Fruit fly (Drosophila melanogaster) whole organism, embryonic: ENCODE data around the gene CG16789.
A peak's percentile ranks its signal among the peaks of the same experiment; 100 is the strongest.

Source experiments
- Aef1 ChIP-seq: fragments of 200-800 bp; sonication (Bioruptor generic); IDR thresholded peaks from 3 replicates; pipeline ENCODE4 v1.3.6; 2022; ENCODE audit warnings: missing biosample characterization, missing genetic modification characterization
- C15 ChIP-seq: fragments of 200-800 bp; sonication (Bioruptor generic); IDR thresholded peaks from 3 replicates; pipeline ENCODE4 v1.3.6; 2022; ENCODE audit warnings: missing biosample characterization, missing genetic modification characterization
- CG17612 ChIP-seq: fragments of 200-800 bp; sonication (Bioruptor generic); IDR thresholded peaks from 2 replicates; pipeline ENCODE4 v1.3.6; 2022; ENCODE audit warnings: missing biosample characterization, missing genetic modification characterization
- CG18262 ChIP-seq: fragments of 200-800 bp; optimal IDR thresholded peaks from 3 replicates; lab custom pipeline; 2019; ENCODE audit warnings: missing biosample characterization, mild to moderate bottlenecking, missing genetic modification characterization, moderate library complexity
- CG30431 ChIP-seq: fragments of 200-800 bp; sonication (Bioruptor generic); optimal IDR thresholded peaks from 2 replicates; lab custom pipeline; 2017; ENCODE audit warnings: missing biosample characterization, missing genetic modification characterization
- CG3065 ChIP-seq: fragments of 200-800 bp; sonication (Bioruptor generic); optimal IDR thresholded peaks from 2 replicates; lab custom pipeline; 2016; ENCODE audit warnings: missing biosample characterization, missing genetic modification characterization
- CG31224 ChIP-seq: fragments of 200-800 bp; sonication (Bioruptor generic); IDR thresholded peaks from 2 replicates; pipeline ENCODE4 v1.3.6; 2022; ENCODE audit warnings: missing biosample characterization, missing genetic modification characterization
- CG3726 ChIP-seq: fragments of 200-800 bp; sonication (Bioruptor generic); IDR thresholded peaks from 3 replicates; pipeline ENCODE4, ENCODE4 v1.3.6; 2022; ENCODE audit warnings: missing biosample characterization, missing genetic modification characterization
- CG6654 ChIP-seq: fragments of 200-800 bp; sonication (Bioruptor generic); optimal IDR thresholded peaks from 2 replicates; lab custom pipeline; 2017; ENCODE audit warnings: missing biosample characterization, mild to moderate bottlenecking, missing genetic modification characterization
- CG7745 ChIP-seq: fragments of 200-800 bp; sonication (Bioruptor generic); optimal IDR thresholded peaks from 2 replicates; lab custom pipeline; 2018; ENCODE audit warnings: missing biosample characterization, mild to moderate bottlenecking, missing genetic modification characterization, moderate library complexity
- CG8290 ChIP-seq, 3 experiments: fragments of 200-800 bp; sonication (Bioruptor generic); optimal IDR thresholded peaks; 2 replicates each; lab custom pipeline; 2016 to 2019; ENCODE audit warnings: missing biosample characterization in 3 of 3, missing genetic modification characterization in 3 of 3, mild to moderate bottlenecking in 2 of 3, moderate library complexity in 1 of 3
- CG8359 ChIP-seq: fragments of 200-800 bp; sonication (Bioruptor generic); optimal IDR thresholded peaks from 2 replicates; lab custom pipeline; 2017; ENCODE audit warnings: missing biosample characterization, mild to moderate bottlenecking, missing genetic modification characterization, borderline replicate concordance
- CG9609 ChIP-seq: fragments of 200-800 bp; sonication (Bioruptor generic); optimal IDR thresholded peaks from 3 replicates; lab custom pipeline; 2016; ENCODE audit warnings: missing biosample characterization, missing genetic modification characterization
- CG9932 ChIP-seq: fragments of 200-800 bp; sonication (Bioruptor generic); IDR thresholded peaks from 2 replicates; pipeline ENCODE4 v1.3.6; 2022; ENCODE audit warnings: missing biosample characterization, missing genetic modification characterization
- CrebB ChIP-seq: fragments of 200-800 bp; sonication (Bioruptor generic); optimal IDR thresholded peaks from 3 replicates; lab custom pipeline; 2018; ENCODE audit warnings: missing biosample characterization, mild to moderate bottlenecking, missing genetic modification characterization
- Dfd ChIP-seq, 2 experiments: fragments of >200 bp; optimal IDR thresholded peaks; 2 replicates each; lab custom pipeline; 2017; ENCODE audit warnings: missing biosample characterization in 2 of 2, missing genetic modification characterization in 2 of 2
- Dp ChIP-seq: fragments of 200-800 bp; sonication (Bioruptor generic); optimal IDR thresholded peaks from 2 replicates; lab custom pipeline; 2018; ENCODE audit warnings: missing biosample characterization, mild to moderate bottlenecking, missing genetic modification characterization, moderate library complexity
- HHEX ChIP-seq: fragments of 200-800 bp; sonication (Bioruptor generic); optimal IDR thresholded peaks from 3 replicates; lab custom pipeline; 2017; ENCODE audit warnings: missing biosample characterization, mild to moderate bottlenecking, missing genetic modification characterization, missing genetic modification reagents
- HmgD ChIP-seq: fragments of 200-800 bp; sonication (Bioruptor generic); optimal IDR thresholded peaks from 3 replicates; lab custom pipeline; 2016; ENCODE audit warnings: missing biosample characterization, missing genetic modification characterization
- Hsf ChIP-seq: fragments of 200-800 bp; sonication (Bioruptor generic); optimal IDR thresholded peaks from 3 replicates; lab custom pipeline; 2016; ENCODE audit warnings: missing biosample characterization, missing genetic modification characterization
- Lpt ChIP-seq: fragments of >200 bp; optimal IDR thresholded peaks from 2 replicates; lab custom pipeline; 2018; ENCODE audit warnings: missing biosample characterization, missing genetic modification characterization
- Max ChIP-seq: fragments of 200-800 bp; sonication (Bioruptor generic); optimal IDR thresholded peaks from 2 replicates; lab custom pipeline; 2016; ENCODE audit warnings: missing biosample characterization, mild to moderate bottlenecking, missing genetic modification characterization
- Sry-β ChIP-seq: fragments of 200-800 bp; sonication (Bioruptor generic); optimal IDR thresholded peaks from 2 replicates; lab custom pipeline; 2018; ENCODE audit warnings: missing biosample characterization, mild to moderate bottlenecking, missing genetic modification characterization, moderate library complexity
- Sry-δ ChIP-seq: fragments of 200-800 bp; sonication (Bioruptor generic); optimal IDR thresholded peaks from 2 replicates; lab custom pipeline; 2016; ENCODE audit warnings: missing biosample characterization, missing genetic modification characterization
- Xrp1 ChIP-seq: fragments of 200-800 bp; sonication (Bioruptor generic); IDR thresholded peaks from 2 replicates; pipeline ENCODE4 v1.3.6; 2022; ENCODE audit warnings: missing biosample characterization, missing genetic modification characterization
- amos ChIP-seq: fragments of 200-800 bp; sonication (Bioruptor generic); IDR thresholded peaks from 2 replicates; pipeline ENCODE4 v1.3.6; 2022; ENCODE audit warnings: missing biosample characterization, missing genetic modification characterization; ENCODE audit not compliant: partially characterized antibody
- aop ChIP-seq: fragments of 200-800 bp; sonication (Bioruptor generic); IDR thresholded peaks from 2 replicates; pipeline ENCODE4 v1.3.6; 2022; ENCODE audit warnings: missing biosample characterization, missing genetic modification characterization
- bbx ChIP-seq: fragments of 200-800 bp; sonication (Bioruptor generic); IDR thresholded peaks from 2 replicates; pipeline ENCODE4 v1.3.6; 2022; ENCODE audit warnings: missing biosample characterization, missing genetic modification characterization; ENCODE audit not compliant: partially characterized antibody
- bsh ChIP-seq, 2 experiments: fragments of 200-800 bp; sonication (Bioruptor generic); optimal IDR thresholded peaks; 2 replicates each; lab custom pipeline; 2017 to 2018; ENCODE audit warnings: mild to moderate bottlenecking in 2 of 2, missing biosample characterization in 2 of 2, missing genetic modification characterization in 2 of 2, moderate library complexity in 1 of 2
- cas ChIP-seq: fragments of 200-800 bp; sonication (Bioruptor generic); IDR thresholded peaks from 2 replicates; pipeline ENCODE4 v1.3.6; 2022; ENCODE audit warnings: missing biosample characterization, missing genetic modification characterization
- dpn ChIP-seq, 2 experiments: fragments of 200-800 bp; sonication (Bioruptor generic); optimal IDR thresholded peaks; 3 replicates each; lab custom pipeline; 2016; ENCODE audit warnings: missing biosample characterization in 2 of 2, missing genetic modification characterization in 2 of 2
- fd102C ChIP-seq: fragments of 200-800 bp; sonication (Bioruptor generic); optimal IDR thresholded peaks from 2 replicates; lab custom pipeline; 2018; ENCODE audit warnings: missing biosample characterization, mild to moderate bottlenecking, missing genetic modification characterization, moderate library complexity
- ftz-f1 ChIP-seq: fragments of 200-800 bp; sonication (Bioruptor generic); optimal IDR thresholded peaks from 2 replicates; lab custom pipeline; 2016; ENCODE audit warnings: missing biosample characterization, missing genetic modification characterization
- gcm ChIP-seq: fragments of 200-800 bp; sonication (Bioruptor generic); optimal IDR thresholded peaks from 2 replicates; lab custom pipeline; 2019; ENCODE audit warnings: missing biosample characterization, mild to moderate bottlenecking, missing genetic modification characterization, moderate library complexity
- gcm2 ChIP-seq: fragments of 200-800 bp; sonication (Bioruptor generic); optimal IDR thresholded peaks from 2 replicates; lab custom pipeline; 2016; ENCODE audit warnings: missing biosample characterization, missing genetic modification characterization
- gro ChIP-seq: fragments of 200-800 bp; sonication (Bioruptor generic); optimal IDR thresholded peaks from 2 replicates; lab custom pipeline; 2016; ENCODE audit warnings: missing biosample characterization, missing genetic modification characterization
- ham ChIP-seq: fragments of 200-800 bp; sonication (Bioruptor generic); IDR thresholded peaks from 2 replicates; pipeline ENCODE4 v1.3.6; 2022; ENCODE audit warnings: missing biosample characterization, missing genetic modification characterization
- lola ChIP-seq, 3 experiments: fragments of >200 bp in 2 of 3; fragments of 200-800 bp in 1 of 3; sonication (Bioruptor generic) in 1 of 3; optimal IDR thresholded peaks; 2 replicates each; lab custom pipeline; 2017 to 2019; ENCODE audit warnings: missing biosample characterization in 3 of 3, missing genetic modification characterization in 3 of 3, mild to moderate bottlenecking in 1 of 3, moderate library complexity in 1 of 3
- nom ChIP-seq: fragments of 200-800 bp; sonication (Bioruptor generic); optimal IDR thresholded peaks from 2 replicates; lab custom pipeline; 2017; ENCODE audit warnings: missing biosample characterization, missing genetic modification characterization, mild to moderate bottlenecking, moderate library complexity, missing genetic modification reagents
- pfk ChIP-seq: fragments of 200-800 bp; sonication (Bioruptor generic); optimal IDR thresholded peaks from 2 replicates; lab custom pipeline; 2018; ENCODE audit warnings: missing biosample characterization, mild to moderate bottlenecking, missing genetic modification characterization, moderate library complexity
- phol ChIP-seq: fragments of 200-800 bp; sonication (Bioruptor generic); optimal IDR thresholded peaks from 3 replicates; lab custom pipeline; 2018; ENCODE audit warnings: missing biosample characterization, mild to moderate bottlenecking, missing genetic modification characterization, moderate library complexity
- pum ChIP-seq: fragments of 200-800 bp; sonication (Bioruptor generic); optimal IDR thresholded peaks from 2 replicates; lab custom pipeline; 2016; ENCODE audit warnings: missing biosample characterization, missing genetic modification characterization
- ranshi ChIP-seq: fragments of 200-800 bp; sonication (Bioruptor generic); IDR thresholded peaks from 2 replicates; pipeline ENCODE4 v1.3.6; 2022; ENCODE audit warnings: missing biosample characterization, missing genetic modification characterization
- schlank ChIP-seq: fragments of 200-800 bp; sonication (Bioruptor generic); optimal IDR thresholded peaks from 2 replicates; lab custom pipeline; 2018; ENCODE audit warnings: missing biosample characterization, mild to moderate bottlenecking, missing genetic modification characterization
- sima ChIP-seq: fragments of 200-800 bp; sonication (Bioruptor generic); optimal IDR thresholded peaks from 2 replicates; lab custom pipeline; 2016; ENCODE audit warnings: missing biosample characterization, missing genetic modification characterization
- slbo ChIP-seq: fragments of 200-800 bp; sonication (Bioruptor generic); IDR thresholded peaks from 2 replicates; pipeline ENCODE4 v1.3.6; 2022; ENCODE audit warnings: missing biosample characterization, missing genetic modification characterization
- sob ChIP-seq: fragments of 200-800 bp; sonication (Bioruptor generic); IDR thresholded peaks from 2 replicates; pipeline ENCODE4 v1.3.6; 2022; ENCODE audit warnings: missing biosample characterization, missing genetic modification characterization
- trh ChIP-seq: fragments of 200-800 bp; sonication (Bioruptor generic); optimal IDR thresholded peaks from 2 replicates; lab custom pipeline; 2016; ENCODE audit warnings: missing biosample characterization, missing genetic modification characterization
- usp ChIP-seq: fragments of >200 bp; optimal IDR thresholded peaks from 2 replicates; lab custom pipeline; 2017; ENCODE audit warnings: missing biosample characterization, missing genetic modification characterization

The CG16789 gene

DNA sequence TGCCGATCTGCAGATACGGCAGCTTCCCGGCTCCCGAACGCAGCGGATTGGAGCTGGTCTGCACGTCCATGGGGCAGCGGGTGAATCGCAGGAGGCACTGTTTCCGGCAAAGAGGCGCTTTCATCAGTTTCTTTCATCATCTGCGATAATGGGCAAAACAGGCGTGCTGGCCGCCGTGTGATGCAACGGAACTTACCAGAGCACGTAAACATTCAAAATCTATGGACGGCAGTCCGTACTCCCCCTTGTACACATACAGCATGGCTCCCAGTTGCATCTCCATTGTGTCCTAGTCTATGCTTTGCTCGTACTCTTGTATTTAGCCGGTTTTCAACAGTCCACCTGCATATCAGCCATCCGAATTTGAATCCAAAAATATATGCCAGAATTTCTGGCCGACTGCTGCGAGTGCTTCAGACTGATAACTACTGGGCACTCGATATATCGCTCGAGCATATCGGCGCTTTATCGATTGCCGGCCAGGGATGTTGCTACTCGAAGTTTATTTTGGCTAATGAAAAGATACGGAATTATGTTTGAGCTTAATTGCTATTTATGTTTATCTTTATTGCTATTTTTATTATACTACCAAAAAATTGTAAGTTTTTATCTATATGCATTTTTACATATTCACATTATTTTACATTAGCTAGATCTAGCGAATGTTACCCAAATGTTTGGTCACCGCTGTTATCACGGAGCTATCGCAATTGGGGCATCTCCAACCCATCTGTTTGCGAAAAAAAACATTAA lies 2.6 kb upstream of the CG16789 start, which contains the start of the genes CG9393 and Vps45 (continued):
- TF ChIP-seq slbo (GFP tag; lab: Robert Waterston, UW) (peak; percentile 76), HHEX (no peak), gcm (GFP tag; lab: Kevin White, UChicago) (no peak), cas (GFP tag; lab: Robert Waterston, UW) (0 out of 2 replicates have a peak, but pooled peaks have one; percentile 36), CG3726 (GFP tag; lab: Robert Waterston, UW) (no peak), Dfd (GFP tag; optimal IDR thresholded peaks at IDR 0.05; lab: Kevin White, UChicago) (no peak), ftz-f1 (GFP tag; lab: Kevin White, UChicago) (no peak), C15 (GFP tag; lab: Robert Waterston, UW) (no peak), CG8359 (no peak), CG6654 (GFP tag; lab: Kevin White, UChicago) (no peak), CG8290 (GFP tag; optimal IDR thresholded peaks at IDR 0.05; lab: Kevin White, UChicago) (peak; percentile 47), CG8290 (tag; optimal IDR thresholded peaks at IDR 0.05; lab: Kevin White, UChicago) (no peak), dpn (GFP tag; optimal IDR thresholded peaks at IDR 0.05; lab: Kevin White, UChicago) (peak; percentile 77), Sry-δ (peak; percentile 90), Max (GFP tag; lab: Kevin White, UChicago) (peak; percentile 80), Aef1 (peak; percentile 27; the same call in 1 of the 3 replicates), Hsf (peak; percentile 79), CG17612 (no peak), bbx (GFP tag; lab: Robert Waterston, UW) (peak; percentile 92), CG9932 (GFP tag; lab: Robert Waterston, UW) (peak; percentile 84), Dp (GFP tag; lab: Kevin White, UChicago) (peak; percentile 41), CG9609 (GFP tag; lab: Kevin White, UChicago) (peak; percentile 32), Lpt (GFP tag; lab: Kevin White, UChicago) (no peak), pum (GFP tag; lab: Kevin White, UChicago) (peak; percentile 60), nom (no peak), phol (tag; lab: Kevin White, UChicago) (peak; percentile 76), Sry-β (GFP tag; lab: Kevin White, UChicago) (peak; percentile 96), gro (GFP tag; lab: Kevin White, UChicago) (peak; percentile 56), CrebB (tag; lab: Kevin White, UChicago) (no peak), bsh (GFP tag; optimal IDR thresholded peaks at IDR 0.05; lab: Kevin White, UChicago) (peak in 1 of 2 experiments; percentile 57), trh (GFP tag; lab: Kevin White, UChicago) (peak; percentile 16), lola (GFP tag; optimal IDR thresholded peaks at IDR 0.05; lab: Kevin White, UChicago) (peak in 1 of 3 experiments; percentile 56), HmgD (peak; percentile 44), CG30431 (GFP tag; lab: Kevin White, UChicago) (no peak), ranshi (peak; percentile 36; the same call in 1 of the 2 replicates), CG3065 (peak; percentile 48), aop (GFP tag; lab: Robert Waterston, UW) (no peak), gcm2 (GFP tag; lab: Kevin White, UChicago) (no peak), CG31224 (GFP tag; lab: Robert Waterston, UW) (no peak), Xrp1 (GFP tag; lab: Robert Waterston, UW) (peak; percentile 66), pfk (GFP tag; lab: Kevin White, UChicago) (no peak), sob (GFP tag; lab: Robert Waterston, UW) (peak; percentile 71; the same call in 1 of the 2 replicates), CG18262 (tag; lab: Kevin White, UChicago) (peak; percentile 53), usp (GFP tag; lab: Kevin White, UChicago) (no peak), ham (GFP tag; lab: Robert Waterston, UW) (no peak), fd102C (GFP tag; lab: Kevin White, UChicago) (no peak), amos (GFP tag; lab: Robert Waterston, UW) (peak; percentile 94), sima (GFP tag; lab: Kevin White, UChicago) (no peak), CG7745 (tag; lab: Kevin White, UChicago) (no peak), schlank (tag; lab: Kevin White, UChicago) (no peak)
